Worm (Caenorhabditis elegans) whole organism, L2 larva: ENCODE measurements around the gene Y97E10AR.1.

Experiments used
- ceh-16 ChIP-seq: fragments of 150-350 bp; optimal IDR thresholded peaks from 2 replicates; lab custom pipeline; 2014; ENCODE audit warnings: missing biosample characterization, missing genetic modification characterization
- elt-1 ChIP-seq: fragments of 150-350 bp; optimal IDR thresholded peaks from 2 replicates; lab custom pipeline; 2014; ENCODE audit warnings: missing biosample characterization, missing genetic modification characterization
- elt-3 ChIP-seq: sonication (generic microtip); optimal IDR thresholded peaks from 2 replicates; lab custom pipeline; 2017; ENCODE audit warnings: missing biosample characterization, missing genetic modification characterization
- lin-13 ChIP-seq: fragments of 150-350 bp; optimal IDR thresholded peaks from 2 replicates; lab custom pipeline; 2014; ENCODE audit warnings: missing biosample characterization, missing genetic modification reagents, missing genetic modification characterization
- lin-39 ChIP-seq: fragments of 150-350 bp; optimal IDR thresholded peaks from 2 replicates; lab custom pipeline; 2014; ENCODE audit warnings: missing biosample characterization, missing genetic modification reagents, missing genetic modification characterization
- nhr-11 ChIP-seq: fragments of 150-350 bp; optimal IDR thresholded peaks from 2 replicates; lab custom pipeline; 2014; ENCODE audit warnings: missing biosample characterization, missing genetic modification characterization
- nhr-23 ChIP-seq: fragments of 150-350 bp; optimal IDR thresholded peaks from 2 replicates; lab custom pipeline; 2014; ENCODE audit warnings: missing biosample characterization, missing genetic modification reagents, missing genetic modification characterization
- nhr-237 ChIP-seq: fragments of 150-350 bp; optimal IDR thresholded peaks from 2 replicates; lab custom pipeline; 2014; ENCODE audit warnings: missing biosample characterization, missing genetic modification characterization
- nhr-6 ChIP-seq: fragments of 150-350 bp; optimal IDR thresholded peaks from 2 replicates; lab custom pipeline; 2014; ENCODE audit warnings: missing biosample characterization, missing genetic modification characterization
- unc-39 ChIP-seq: fragments of 150-350 bp; optimal IDR thresholded peaks from 2 replicates; lab custom pipeline; 2014; ENCODE audit warnings: missing biosample characterization, missing genetic modification characterization
- unc-62 ChIP-seq: fragments of 150-350 bp; optimal IDR thresholded peaks from 2 replicates; lab custom pipeline; 2014; ENCODE audit warnings: missing biosample characterization, missing genetic modification reagents, missing genetic modification characterization
- ztf-1 ChIP-seq: fragments of 200-800 bp; sonication (Bioruptor generic); conservative IDR thresholded peaks from 2 replicates; pipeline ENCODE4 v1.3.6; 2022; ENCODE audit warnings: missing genetic modification characterization, missing compliant biosample characterization

- TF ChIP-seq nhr-23 (tag; lab: Kevin White, UChicago) (no peak), nhr-11 (tag; lab: Kevin White, UChicago) (no peak), unc-39 (tag; lab: Kevin White, UChicago) (no peak), lin-13 (GFP tag; lab: Kevin White, UChicago) (no peak), nhr-237 (tag; lab: Kevin White, UChicago) (no peak), elt-3 (tag; lab: Kevin White, UChicago) (no peak), unc-62 (GFP tag; lab: Kevin White, UChicago) (no peak), lin-39 (tag; lab: Kevin White, UChicago) (no peak), ztf-1 (GFP tag; lab: Robert Waterston, UW) (no peak), nhr-6 (no peak), elt-1 (no peak), ceh-16 (tag; lab: Kevin White, UChicago) (no peak)
These were observed 15.7 kb downstream of the Y97E10AR.1 start, which contains the start of gene sptl-2 for ce11 chrV:8016928-8017327.
